Worm (Caenorhabditis elegans): ENCODE results near the gene Y47D7A.18.

DNA sequence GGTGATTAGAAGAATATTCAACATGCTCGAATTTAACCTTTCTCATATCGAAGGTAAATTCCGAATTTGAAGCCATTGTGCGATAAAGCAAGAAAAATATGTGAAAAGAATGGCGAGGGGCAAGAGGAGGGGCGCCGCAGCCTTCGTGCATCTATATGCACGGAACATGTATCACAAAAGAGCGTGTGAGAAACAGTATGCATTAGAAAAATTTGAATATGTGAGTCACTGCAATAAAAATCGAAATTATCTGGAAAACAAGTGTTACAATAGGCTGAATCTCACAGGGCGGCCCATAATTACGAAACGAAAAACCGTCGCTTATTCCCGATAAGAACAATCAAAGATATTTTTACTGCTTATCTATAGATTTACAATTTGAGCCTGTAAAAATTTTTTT, 14.7 kb downstream of the Y47D7A.18 start, which contains the start of gene F13A2.5:
- TF ChIP-seq hmg-4 (GFP tag; optimal IDR thresholded peaks at IDR 0.05) = no peak
- no peak for TF ChIP-seq ama-1 (optimal IDR thresholded peaks at IDR 0.05)
- no peak for TF ChIP-seq tbx-11 (GFP tag; IDR thresholded peaks at IDR 0.05)
- TF ChIP-seq scrt-1 (GFP tag; IDR thresholded peaks at IDR 0.05) = no peak
- no peak for TF ChIP-seq hmbx-1 (tag; optimal IDR thresholded peaks at IDR 0.05)
